Worm (Caenorhabditis elegans) whole organism, mixed stage, embryonic: Measurements from ENCODE around the gene srxa-7.

Experiments used
- bed-3 ChIP-seq: fragments of 200-800 bp; sonication (Bioruptor generic); optimal IDR thresholded peaks from 3 replicates; lab custom pipeline; 2018; ENCODE audit warnings: mild to moderate bottlenecking, missing genetic modification characterization, moderate library complexity, missing compliant biosample characterization
- blmp-1 ChIP-seq: fragments of 150-350 bp; optimal IDR thresholded peaks from 2 replicates; lab custom pipeline; 2014; ENCODE audit warnings: missing biosample characterization, missing genetic modification characterization
- ceh-43 ChIP-seq: fragments of 200-800 bp; sonication (Bioruptor generic); optimal IDR thresholded peaks from 2 replicates; lab custom pipeline; 2018; ENCODE audit warnings: mild to moderate bottlenecking, missing genetic modification characterization, moderate library complexity, missing compliant biosample characterization
- ces-1 ChIP-seq: fragments of 150-350 bp; optimal IDR thresholded peaks from 2 replicates; lab custom pipeline; 2014; ENCODE audit warnings: missing biosample characterization, missing genetic modification reagents, missing genetic modification characterization
- cnd-1 ChIP-seq: fragments of 200-800 bp; sonication (Bioruptor generic); optimal IDR thresholded peaks from 2 replicates; lab custom pipeline; 2018; ENCODE audit warnings: mild to moderate bottlenecking, missing genetic modification characterization, missing compliant biosample characterization
- elt-3 ChIP-seq: fragments of 150-350 bp; optimal IDR thresholded peaks from 2 replicates; lab custom pipeline; 2014; ENCODE audit warnings: missing biosample characterization, missing genetic modification characterization
- flh-1 ChIP-seq: fragments of 200-800 bp; sonication (Bioruptor generic); optimal IDR thresholded peaks from 2 replicates; lab custom pipeline; 2018; ENCODE audit warnings: mild to moderate bottlenecking, missing genetic modification characterization, moderate library complexity, missing compliant biosample characterization
- lsy-2 ChIP-seq: fragments of 150-350 bp; optimal IDR thresholded peaks from 2 replicates; lab custom pipeline; 2014; ENCODE audit warnings: missing biosample characterization, missing genetic modification characterization
- mab-5 ChIP-seq: fragments of 150-350 bp; optimal IDR thresholded peaks from 2 replicates; lab custom pipeline; 2014; ENCODE audit warnings: missing biosample characterization, missing genetic modification characterization
- nhr-12 ChIP-seq: fragments of 150-350 bp; optimal IDR thresholded peaks from 2 replicates; lab custom pipeline; 2014; ENCODE audit warnings: missing biosample characterization, missing genetic modification characterization
- pha-4 ChIP-seq: fragments of 150-350 bp; optimal IDR thresholded peaks from 2 replicates; lab custom pipeline; 2018; ENCODE audit warnings: missing biosample characterization, missing genetic modification reagents, missing genetic modification characterization
- sptf-1 ChIP-seq: sonication (generic microtip); optimal IDR thresholded peaks from 2 replicates; lab custom pipeline; 2017; ENCODE audit warnings: mild to moderate bottlenecking, missing genetic modification characterization, moderate library complexity, missing compliant biosample characterization
- unc-39 ChIP-seq: fragments of 150-350 bp; optimal IDR thresholded peaks from 2 replicates; lab custom pipeline; 2014; ENCODE audit warnings: missing biosample characterization, missing genetic modification characterization
- zip-8 ChIP-seq: fragments of 150-350 bp; optimal IDR thresholded peaks from 2 replicates; lab custom pipeline; 2014; ENCODE audit warnings: missing biosample characterization, missing genetic modification characterization
- ztf-11 ChIP-seq: fragments of 150-350 bp; optimal IDR thresholded peaks from 2 replicates; lab custom pipeline; 2014; ENCODE audit warnings: missing biosample characterization, missing genetic modification characterization

srxa-7 gene

DNA sequence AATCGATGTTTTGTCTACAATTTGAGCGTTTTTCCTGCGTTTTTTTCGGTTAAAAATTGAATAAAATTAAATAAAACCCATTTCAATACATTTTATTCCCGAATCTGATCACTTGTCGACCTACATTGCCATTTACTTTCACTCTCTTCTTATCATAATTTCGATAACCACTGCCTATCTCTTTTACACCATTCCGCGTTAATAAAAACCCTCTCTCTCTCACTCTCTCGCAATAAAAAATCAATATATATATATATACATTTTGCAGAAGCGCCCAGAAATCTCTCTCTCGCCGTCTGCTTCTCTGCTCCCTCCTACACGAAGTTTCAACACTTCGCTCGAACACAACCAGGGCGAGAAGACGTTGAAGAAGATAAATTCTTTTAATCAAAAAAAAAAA, 49.9 kb downstream of the srxa-7 start, which contains the start of gene pptr-1:
TSS of gene pptr-1 (plus strand) at position 269 of the 400 bp plus-strand sequence.
- TF ChIP-seq lsy-2 (tag; lab: Kevin White, UChicago) (no peak), elt-3 (peak; percentile 5), zip-8 (tag; lab: Kevin White, UChicago) (no peak), flh-1 (GFP tag; lab: Kevin White, UChicago) (no peak), cnd-1 (no peak), ces-1 (GFP tag; lab: Kevin White, UChicago) (no peak), pha-4 (tag; lab: Kevin White, UChicago) (no peak), ztf-11 (tag; lab: Kevin White, UChicago) (no peak), ceh-43 (no peak), nhr-12 (tag; lab: Kevin White, UChicago) (no peak), sptf-1 (tag; lab: Kevin White, UChicago) (no peak), mab-5 (tag; lab: Kevin White, UChicago) (no peak), blmp-1 (peak; percentile 47), bed-3 (no peak), unc-39 (tag; lab: Kevin White, UChicago) (no peak)
